Worm (Caenorhabditis elegans): ENCODE data around the gene R03D7.15.
"Not testable (repeated sequence)": the region's sequence is repeated elsewhere in the genome, so short reads cannot be mapped to it uniquely, and the experiment has no call there.

Gene R03D7.15

DNA sequence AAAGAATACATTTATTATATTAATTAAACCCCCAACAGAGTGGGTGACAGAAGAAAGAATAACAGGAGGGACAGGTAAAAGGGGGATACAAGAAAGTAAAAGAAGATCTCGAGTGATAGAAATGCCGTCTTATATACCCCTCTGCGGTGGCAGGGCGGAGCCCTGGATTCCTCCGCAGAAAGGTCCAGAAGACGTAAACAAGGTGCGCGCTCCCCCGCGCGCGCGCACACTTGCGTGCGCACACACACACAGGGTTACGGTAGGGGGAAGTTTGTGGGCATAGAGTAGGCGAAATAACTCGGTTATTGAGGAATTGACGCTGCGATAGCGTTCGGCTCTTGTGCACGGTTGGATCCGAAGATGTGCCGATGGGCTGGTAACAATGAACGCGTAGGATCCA lies at the start of gene R03D7.15:
R03D7.15 (plus strand) TSS at position 299 of the 400 bp plus-strand sequence.
- TF ChIP-seq unc-62 (GFP tag; optimal IDR thresholded peaks at IDR 0.05), result not testable (repeated sequence)

DNA sequence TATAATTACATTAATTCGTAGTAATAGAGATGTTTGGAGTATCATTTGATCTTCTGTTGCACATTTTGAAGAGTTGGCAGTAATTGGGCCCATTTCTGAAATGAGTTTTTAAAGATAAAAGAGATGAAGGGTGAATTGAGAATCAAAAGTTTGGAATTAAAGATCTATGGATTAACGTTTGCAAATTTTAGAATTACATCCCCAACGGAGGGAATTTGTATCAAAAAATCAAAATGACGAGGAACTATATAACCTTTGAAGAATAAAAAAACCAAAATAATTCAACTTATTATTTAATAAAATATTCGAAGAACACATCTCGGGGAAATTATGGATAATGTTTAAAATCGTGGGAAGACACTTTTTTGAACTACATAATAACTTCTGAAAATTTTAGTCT lies 47.0 kb upstream of the R03D7.15 start, which contains the start of gene sra-10:
sra-10 (minus strand) TSS at position 101 of the 400 bp plus-strand sequence.
- no peak for TF ChIP-seq unc-62 (GFP tag; optimal IDR thresholded peaks at IDR 0.05)

DNA sequence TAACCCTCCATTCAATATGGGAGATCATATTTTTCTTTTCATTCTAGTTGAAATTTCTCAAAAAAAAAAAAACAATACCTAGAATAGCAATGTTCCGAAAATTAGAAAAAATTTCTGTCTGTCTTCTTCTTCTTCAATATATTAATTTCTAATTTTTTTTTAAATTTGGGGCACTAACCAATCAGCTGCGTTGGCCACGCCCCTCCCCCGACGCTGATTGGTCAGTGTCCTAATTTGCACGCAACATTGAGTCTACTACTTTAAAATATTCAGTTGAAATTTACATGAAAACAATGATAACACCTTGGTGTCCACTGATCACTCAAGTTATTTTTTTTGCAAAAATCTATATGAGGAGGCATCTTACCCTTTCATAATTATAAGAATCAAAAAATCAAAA lies 46.1 kb upstream of the R03D7.15 start:
- TF ChIP-seq unc-62 (GFP tag; optimal IDR thresholded peaks at IDR 0.05), result no peak

DNA sequence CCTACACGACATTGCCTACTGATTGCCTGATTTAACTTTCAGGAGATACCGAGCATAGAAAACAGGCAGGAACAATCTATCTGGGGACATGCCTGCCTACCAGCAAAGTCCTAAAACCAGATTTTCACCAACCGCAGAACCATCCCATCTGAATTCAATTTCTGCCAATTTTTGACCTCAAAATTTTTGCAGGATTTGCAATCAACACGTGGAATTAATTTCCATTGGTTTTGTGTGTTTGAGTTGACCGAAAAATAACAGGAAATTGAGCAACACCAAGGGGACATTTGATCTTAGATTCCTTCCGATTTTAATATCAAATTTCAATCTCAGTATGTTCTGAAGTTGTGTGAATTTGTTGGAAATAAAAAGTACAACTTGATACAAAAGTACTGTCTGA lies 43.0 kb upstream of the R03D7.15 start:
- no peak for TF ChIP-seq unc-62 (GFP tag; optimal IDR thresholded peaks at IDR 0.05)

DNA sequence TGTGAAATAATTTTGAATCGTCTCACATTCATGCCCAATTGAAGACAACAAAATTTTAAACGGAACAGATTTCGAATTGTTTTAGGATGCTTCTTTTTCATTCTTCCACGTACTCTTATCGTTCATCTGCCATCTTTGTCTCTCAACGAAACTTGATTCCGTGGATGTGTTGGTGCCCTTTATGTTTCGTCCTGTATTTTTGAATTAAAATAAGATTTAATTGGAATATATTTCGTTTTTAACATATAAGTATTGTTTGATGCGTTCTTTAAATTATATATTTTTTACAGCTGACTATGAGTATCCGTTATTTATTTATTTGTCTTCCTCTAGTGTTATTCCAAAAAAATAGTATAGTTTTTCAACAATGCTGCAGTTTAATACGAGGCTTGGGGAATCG lies 39.9 kb upstream of the R03D7.15 start, which contains the start of gene gly-1:
gly-1 (minus strand) TSS at position 101 of the 400 bp plus-strand sequence.
- TF ChIP-seq unc-62 (GFP tag; optimal IDR thresholded peaks at IDR 0.05), result no peak

DNA sequence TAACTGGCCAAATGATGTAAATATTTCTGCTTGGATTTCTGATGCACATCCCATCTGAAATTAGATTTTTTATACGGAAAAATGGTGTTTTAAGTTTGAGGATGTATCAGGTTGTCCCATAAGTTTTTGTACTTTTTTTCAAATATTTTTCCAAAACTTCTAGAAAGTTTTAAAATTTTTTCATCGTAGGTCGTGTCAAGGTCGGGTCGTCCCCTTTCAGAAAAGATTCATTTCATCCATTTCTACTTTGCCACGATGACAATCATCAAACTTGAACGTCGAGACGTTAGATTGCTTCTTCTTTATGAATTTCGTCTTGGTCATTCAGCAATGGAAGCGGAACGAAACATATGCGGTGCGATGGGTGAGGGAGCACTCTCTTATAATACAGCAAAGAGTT lies 37.6 kb upstream of the R03D7.15 start, which contains the start of gene sra-12:
sra-12 (minus strand) TSS at position 101 of the 400 bp plus-strand sequence.
- not testable (repeated sequence) for TF ChIP-seq unc-62 (GFP tag; optimal IDR thresholded peaks at IDR 0.05)

DNA sequence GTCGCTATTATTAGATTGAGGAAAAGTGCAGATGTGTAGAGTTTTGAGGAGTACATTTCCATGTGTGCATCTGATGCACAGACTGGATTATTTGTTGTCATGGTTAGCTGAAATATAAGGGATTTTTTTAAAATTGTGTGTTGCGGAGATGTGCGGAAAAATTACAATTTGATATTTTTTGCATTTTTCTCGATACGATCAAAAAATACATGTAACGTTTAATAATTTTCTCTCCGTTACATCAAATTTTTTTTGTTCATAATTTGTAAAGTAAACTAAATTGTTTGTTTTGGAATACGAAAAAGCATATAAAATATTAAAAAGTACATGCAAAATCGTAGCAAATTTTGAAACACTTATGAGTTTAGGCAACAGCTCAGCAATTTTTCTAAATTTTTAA lies 31.8 kb upstream of the R03D7.15 start, which contains the start of gene sra-11:
sra-11 (minus strand) TSS at position 101 of the 400 bp plus-strand sequence.
- TF ChIP-seq unc-62 (GFP tag; optimal IDR thresholded peaks at IDR 0.05), result no peak

DNA sequence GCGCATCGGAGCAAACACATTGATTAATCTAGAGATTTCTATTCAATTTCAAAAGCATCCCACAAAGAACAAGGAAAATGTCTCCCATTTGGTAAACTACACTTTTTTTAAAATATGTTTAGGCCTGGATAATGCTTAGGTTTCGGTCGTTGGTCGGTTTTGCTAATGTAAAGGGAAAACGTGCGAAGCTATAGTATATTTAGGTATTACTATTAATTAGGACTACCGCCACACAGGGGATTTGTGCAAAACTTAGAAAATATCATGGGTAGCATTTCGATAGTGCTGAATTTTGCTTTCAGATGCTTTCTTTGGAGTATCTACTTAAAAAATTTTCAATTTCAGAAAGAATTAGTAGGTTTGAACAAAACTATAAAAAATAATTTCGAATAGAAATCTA lies 29.0 kb upstream of the R03D7.15 start:
- TF ChIP-seq unc-62 (GFP tag; optimal IDR thresholded peaks at IDR 0.05), result no peak

DNA sequence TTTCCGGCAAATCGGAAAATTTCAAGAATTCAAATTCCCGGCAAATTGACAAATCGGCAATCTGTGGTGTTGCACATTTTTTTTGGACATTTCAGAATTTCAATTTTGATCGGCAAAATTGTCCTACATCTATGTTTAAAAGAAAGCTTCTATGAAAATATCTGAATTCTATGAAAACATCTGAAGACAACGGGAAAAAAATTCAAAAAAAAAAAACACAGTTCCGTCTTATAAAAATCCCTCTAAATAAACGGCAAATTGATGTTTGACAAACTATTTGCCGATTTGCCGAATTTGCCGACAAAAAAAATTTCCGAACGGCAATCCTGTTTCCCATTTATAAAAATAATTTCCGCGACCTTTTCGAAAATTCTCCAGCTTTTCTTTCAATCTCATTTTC lies 27.6 kb upstream of the R03D7.15 start, which contains the start of gene F44F4.15:
F44F4.15 (plus strand) TSS at position 301 of the 400 bp plus-strand sequence.
- TF ChIP-seq unc-62 (GFP tag; optimal IDR thresholded peaks at IDR 0.05), result no peak

DNA sequence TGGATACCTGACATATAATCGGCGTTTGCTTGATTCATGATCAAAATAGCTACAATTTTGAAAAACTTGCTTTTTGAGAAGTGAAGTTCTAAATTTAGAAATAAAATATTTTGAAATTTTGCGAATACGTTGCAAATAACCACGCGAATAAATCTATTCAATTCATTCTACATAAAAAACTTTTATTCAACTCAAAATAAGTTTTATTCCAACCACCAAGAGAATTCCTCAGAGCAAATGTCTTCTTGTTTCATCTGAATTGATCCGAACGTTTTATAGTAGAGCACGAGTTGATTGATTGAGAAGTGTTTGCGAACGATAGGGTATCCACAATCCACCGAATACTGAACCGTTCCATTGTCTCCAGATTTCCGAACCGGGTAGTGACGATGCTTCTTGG lies 26.3 kb upstream of the R03D7.15 start, which contains the start of gene F44F4.9:
F44F4.9 (minus strand) TSS at position 101 of the 400 bp plus-strand sequence.
- TF ChIP-seq unc-62 (GFP tag; optimal IDR thresholded peaks at IDR 0.05), result no peak

DNA sequence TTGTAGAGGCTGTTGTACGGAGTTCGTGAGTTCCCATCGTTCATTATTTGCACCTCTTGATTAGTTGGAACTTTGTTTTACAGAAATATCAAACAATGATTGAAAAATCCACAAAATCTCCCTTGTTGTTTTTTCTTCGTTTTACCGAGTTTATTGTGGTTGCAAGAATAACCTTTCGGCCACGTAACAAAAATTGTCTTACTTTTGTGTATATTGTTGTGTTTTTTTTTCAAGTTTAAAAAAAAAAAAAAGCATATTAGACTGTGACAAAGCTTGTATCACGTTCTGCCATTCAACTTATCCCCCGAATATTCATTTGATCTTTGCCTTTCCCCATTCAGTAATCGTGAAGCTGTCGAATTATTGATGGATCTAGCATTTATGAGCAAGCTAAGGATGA lies 24.8 kb upstream of the R03D7.15 start, which contains the start of gene F44F4.10:
F44F4.10 (minus strand) TSS at position 101 of the 400 bp plus-strand sequence.
- TF ChIP-seq unc-62 (GFP tag; optimal IDR thresholded peaks at IDR 0.05), result no peak

DNA sequence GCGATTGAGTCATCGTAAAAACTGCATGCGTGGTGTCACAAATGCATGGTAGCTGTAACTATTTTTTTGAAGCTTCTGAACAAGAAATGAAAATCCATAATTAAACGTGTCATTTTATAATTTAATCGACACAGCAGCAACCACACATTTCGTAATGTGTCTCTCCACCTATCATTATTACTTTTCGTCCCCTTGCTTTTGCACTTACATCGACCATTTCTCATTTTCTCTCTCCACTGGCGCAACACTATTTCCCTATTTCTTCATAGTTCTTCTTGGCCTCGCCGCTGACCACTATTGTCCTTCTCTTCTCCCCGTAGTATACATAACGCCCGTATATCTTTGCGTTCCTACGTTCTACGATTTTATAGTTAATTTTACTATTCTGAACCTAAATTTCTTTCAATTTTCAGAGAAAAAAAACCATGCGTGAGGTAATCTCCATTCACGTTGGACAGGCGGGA lies 23.7 kb upstream of the R03D7.15 start, which contains the start of gene tba-4:
tba-4 (plus strand) TSS at position 414 of the 464 bp plus-strand sequence.
- no peak for TF ChIP-seq unc-62 (GFP tag; optimal IDR thresholded peaks at IDR 0.05)

DNA sequence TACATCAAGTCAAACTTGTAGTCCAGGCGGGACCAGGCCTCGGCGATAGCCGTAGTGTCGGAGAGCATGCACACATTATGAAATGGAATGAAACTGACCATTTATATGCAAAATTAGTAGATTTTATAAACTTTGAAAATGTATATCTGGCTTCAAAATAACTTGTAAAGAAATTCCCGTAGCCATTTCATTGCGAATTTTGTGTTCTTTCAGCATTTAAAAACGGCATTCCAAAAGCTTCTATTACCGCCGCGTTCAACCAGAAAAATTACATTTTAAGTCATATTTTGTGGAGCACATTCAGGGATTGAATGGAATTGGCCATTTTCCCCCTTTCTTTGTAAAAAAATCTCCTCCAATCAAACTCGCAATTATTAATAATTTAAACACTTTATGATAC lies 19.1 kb upstream of the R03D7.15 start, which contains the start of gene Y19D2B.1:
Y19D2B.1 (minus strand) TSS at position 101 of the 400 bp plus-strand sequence.
- TF ChIP-seq unc-62 (GFP tag; optimal IDR thresholded peaks at IDR 0.05), result not testable (repeated sequence)

DNA sequence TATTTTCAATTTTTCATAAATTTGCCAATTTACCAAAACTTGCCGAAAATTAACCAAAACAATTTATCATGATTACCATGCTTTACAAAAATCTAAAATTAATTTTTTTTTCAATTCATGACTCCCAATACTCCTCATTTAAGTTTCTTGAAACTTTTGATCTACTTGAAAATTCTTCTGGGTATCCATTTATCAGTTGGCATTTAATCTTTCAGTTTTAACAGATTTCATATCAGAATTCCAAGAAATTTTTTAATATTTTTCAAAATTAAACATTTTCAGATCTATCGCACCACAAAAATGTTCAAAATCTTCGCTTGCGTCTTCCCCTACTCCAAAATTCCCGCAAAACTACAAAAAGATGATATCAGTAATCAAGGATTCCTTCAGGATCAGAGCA lies 18.1 kb upstream of the R03D7.15 start, which contains the start of gene Y19D2B.2:
Y19D2B.2 (plus strand) TSS at position 301 of the 400 bp plus-strand sequence.
- TF ChIP-seq unc-62 (GFP tag; optimal IDR thresholded peaks at IDR 0.05), result no peak

DNA sequence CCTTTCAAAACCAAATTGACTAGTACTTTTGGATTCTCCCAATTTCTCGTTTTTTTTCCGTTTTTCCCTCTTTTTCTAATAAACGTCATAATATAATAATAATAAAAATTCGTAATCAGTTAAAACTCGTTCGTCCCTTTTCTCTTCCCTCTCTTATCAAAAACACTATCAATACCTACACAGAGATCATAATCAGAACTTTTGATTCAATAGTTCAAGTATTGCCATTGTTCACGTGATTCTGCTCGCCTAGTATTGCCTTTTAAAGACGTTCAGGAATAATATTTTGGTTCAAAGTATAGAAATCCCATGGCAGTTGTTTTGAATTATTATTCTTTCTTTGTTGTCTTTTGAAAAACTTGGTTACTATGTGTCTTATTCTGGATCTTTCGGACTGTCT lies 17.3 kb upstream of the R03D7.15 start:
- no peak for TF ChIP-seq unc-62 (GFP tag; optimal IDR thresholded peaks at IDR 0.05)

DNA sequence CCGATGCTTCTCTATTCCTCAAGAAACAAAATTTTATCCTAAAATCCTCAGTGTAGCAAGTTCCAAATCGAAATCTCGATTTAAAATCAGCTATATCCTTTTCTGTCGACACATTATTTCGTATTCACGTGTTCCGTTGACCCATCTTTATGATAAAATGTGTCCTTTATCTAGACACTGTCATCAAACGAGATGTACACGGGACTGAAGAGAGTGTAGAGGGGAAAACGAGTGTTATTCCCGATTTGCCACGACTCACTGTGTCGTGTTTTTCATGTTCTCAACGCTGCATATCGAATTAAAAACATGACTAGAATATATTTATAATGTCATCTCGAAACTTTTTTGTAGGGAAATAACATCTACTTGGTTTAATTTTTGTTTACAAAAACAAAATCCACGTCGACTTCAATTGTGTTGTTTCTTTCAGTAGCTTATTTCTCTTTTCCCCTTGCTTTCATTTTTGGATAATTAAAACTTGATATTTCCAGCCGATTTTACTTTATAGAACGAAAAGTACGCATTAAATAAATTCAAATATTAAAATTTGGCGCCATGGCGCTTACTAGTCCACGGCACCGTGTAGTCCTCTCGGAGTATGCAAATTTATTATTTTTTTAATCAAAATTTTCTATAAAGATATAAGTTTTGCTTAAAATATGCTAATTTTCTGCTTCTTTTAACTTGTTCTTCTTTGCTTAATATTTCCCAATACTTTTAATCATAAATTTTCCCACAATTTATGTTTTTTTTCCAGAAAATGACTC lies 16.0 kb upstream of the R03D7.15 start, which contains the start of gene metr-1:
metr-1 (plus strand) TSS at position 758 of the 767 bp plus-strand sequence.
- no peak for TF ChIP-seq unc-62 (GFP tag; optimal IDR thresholded peaks at IDR 0.05)
